Worm (Caenorhabditis elegans) whole organism, L4 larva: Measurements from ENCODE around the gene T27E4.1.

Experiments
- F44E2.7 ChIP-seq: fragments of 200-800 bp; sonication (Bioruptor generic); IDR thresholded peaks from 2 replicates; pipeline ENCODE4 v2.1.2; 2022; ENCODE audit warnings: missing genetic modification characterization, missing compliant biosample characterization
- R02D3.7 ChIP-seq: fragments of 150-350 bp; sonication (generic microtip); optimal IDR thresholded peaks from 3 replicates; lab custom pipeline; 2014; ENCODE audit warnings: missing biosample characterization, missing genetic modification characterization
- Y5F2A.4 ChIP-seq: fragments of 200-800 bp; sonication (Bioruptor generic); optimal IDR thresholded peaks from 2 replicates; lab custom pipeline; 2018; ENCODE audit warnings: mild to moderate bottlenecking, missing genetic modification characterization, missing compliant biosample characterization
- ama-1 ChIP-seq: fragments of 150-350 bp; optimal IDR thresholded peaks from 2 replicates; lab custom pipeline; 2014; ENCODE audit warnings: inconsistent platforms, mixed read lengths
- arid-1 ChIP-seq: fragments of 200-800 bp; sonication (Bioruptor generic); conservative IDR thresholded peaks from 2 replicates; pipeline ENCODE4 v1.3.6; 2022; ENCODE audit warnings: missing genetic modification reagents, missing genetic modification characterization, missing compliant biosample characterization
- attf-4 ChIP-seq: sonication (generic microtip); optimal IDR thresholded peaks from 3 replicates; lab custom pipeline; 2017; ENCODE audit warnings: missing biosample characterization, missing genetic modification characterization
- ceh-20 ChIP-seq: fragments of 200-800 bp; sonication (Bioruptor generic); IDR thresholded peaks from 2 replicates; pipeline ENCODE4 v1.3.6; 2022; ENCODE audit warnings: missing genetic modification reagents, missing genetic modification characterization, missing compliant biosample characterization
- cey-2 ChIP-seq: sonication (generic microtip); optimal IDR thresholded peaks from 3 replicates; lab custom pipeline; 2017; ENCODE audit warnings: missing genetic modification characterization, mild to moderate bottlenecking, missing compliant biosample characterization, antibody characterized with exemption, borderline replicate concordance; ENCODE audit not compliant: insufficient read depth
- daf-16 ChIP-seq, 3 experiments: sonication (generic microtip); optimal IDR thresholded peaks; 2 replicates each; lab custom pipeline; 2016 to 2017; ENCODE audit warnings: missing genetic modification characterization in 3 of 3, missing genetic modification reagents in 3 of 3, mild to moderate bottlenecking in 2 of 3, missing compliant biosample characterization in 2 of 3, missing biosample characterization in 1 of 3, moderate library complexity in 1 of 3
- dmd-9 ChIP-seq: fragments of 200-800 bp; sonication (Bioruptor generic); IDR thresholded peaks from 2 replicates; pipeline ENCODE4 v1.3.6; 2022; ENCODE audit warnings: missing genetic modification reagents, missing genetic modification characterization, missing compliant biosample characterization
- dve-1 ChIP-seq: sonication (generic microtip); optimal IDR thresholded peaks from 2 replicates; lab custom pipeline; 2017; ENCODE audit warnings: antibody characterized with exemption, mild to moderate bottlenecking, missing genetic modification characterization, missing compliant biosample characterization; ENCODE audit not compliant: insufficient read depth
- egl-27 ChIP-seq: sonication (generic microtip); optimal IDR thresholded peaks from 3 replicates; lab custom pipeline; 2017; ENCODE audit warnings: missing biosample characterization, missing genetic modification reagents, missing genetic modification characterization
- egl-43 ChIP-seq: fragments of 200-800 bp; sonication (Bioruptor generic); IDR thresholded peaks from 2 replicates; pipeline ENCODE4 v1.3.6; 2022; ENCODE audit warnings: missing genetic modification reagents, missing genetic modification characterization, missing compliant biosample characterization
- lin-13 ChIP-seq: fragments of 150-350 bp; optimal IDR thresholded peaks from 2 replicates; lab custom pipeline; 2014; ENCODE audit warnings: missing biosample characterization, missing genetic modification reagents, missing genetic modification characterization
- lin-38 ChIP-seq: fragments of 200-800 bp; sonication (Bioruptor generic); IDR thresholded peaks from 2 replicates; pipeline ENCODE4 v1.3.6; 2022; ENCODE audit warnings: missing genetic modification reagents, missing genetic modification characterization, missing compliant biosample characterization
- mxl-2 ChIP-seq: fragments of 200-800 bp; sonication (Bioruptor generic); conservative IDR thresholded peaks from 2 replicates; pipeline ENCODE4 v1.3.6; 2022; ENCODE audit warnings: missing genetic modification reagents, missing genetic modification characterization, missing compliant biosample characterization
- nhr-111 ChIP-seq: fragments of 200-800 bp; sonication (Bioruptor generic); optimal IDR thresholded peaks from 2 replicates; lab custom pipeline; 2018; ENCODE audit warnings: mild to moderate bottlenecking, missing genetic modification characterization, missing compliant biosample characterization
- nhr-28 ChIP-seq: fragments of 150-350 bp; optimal IDR thresholded peaks from 2 replicates; lab custom pipeline; 2014; ENCODE audit warnings: missing biosample characterization, missing genetic modification characterization
- nhr-6 ChIP-seq: fragments of 150-350 bp; optimal IDR thresholded peaks from 2 replicates; lab custom pipeline; 2014; ENCODE audit warnings: missing biosample characterization, missing genetic modification characterization
- nhr-77 ChIP-seq: fragments of 150-350 bp; optimal IDR thresholded peaks from 2 replicates; lab custom pipeline; 2014; ENCODE audit warnings: missing biosample characterization, missing genetic modification characterization
- tra-1 ChIP-seq: fragments of 200-800 bp; sonication (Bioruptor generic); IDR thresholded peaks from 2 replicates; pipeline ENCODE4 v1.3.6; 2022; ENCODE audit warnings: missing genetic modification reagents, missing genetic modification characterization, missing compliant biosample characterization
- unc-39 ChIP-seq: sonication (generic microtip); optimal IDR thresholded peaks from 2 replicates; lab custom pipeline; 2017; ENCODE audit warnings: missing biosample characterization, missing genetic modification characterization
- unc-62 ChIP-seq, 3 experiments: fragments of 150-350 bp in 1 of 3; sonication (generic microtip); optimal IDR thresholded peaks in 2 of 3; peaks in 1 of 3; 1 replicate in 1 of 3; 2 replicates in 2 of 3; lab custom pipeline; 2014 to 2017; ENCODE audit warnings: missing biosample characterization in 3 of 3, missing genetic modification characterization in 3 of 3, missing genetic modification reagents in 3 of 3, missing genotype in 1 of 3
- vab-7 ChIP-seq: fragments of 200-800 bp; sonication (Bioruptor generic); IDR thresholded peaks from 2 replicates; pipeline ENCODE4 v1.3.6; 2022; ENCODE audit warnings: missing genetic modification reagents, missing genetic modification characterization, missing compliant biosample characterization
- zag-1 ChIP-seq: fragments of 150-350 bp; optimal IDR thresholded peaks from 2 replicates; lab custom pipeline; 2014; ENCODE audit warnings: missing biosample characterization, missing genetic modification characterization
- zip-11 ChIP-seq: fragments of 200-800 bp; sonication (Bioruptor generic); IDR thresholded peaks from 2 replicates; pipeline ENCODE4 v1.3.6; 2022; ENCODE audit warnings: missing genetic modification characterization, missing compliant biosample characterization

The T27E4.1 gene

ce11 chrV:9132043-9132442 lies 39.9 kb downstream of the T27E4.1 start, which contains the start of gene F21C10.1 (continued):
- TF ChIP-seq zip-11 (GFP tag; lab: Robert Waterston, UW), result no peak
- TF ChIP-seq dve-1 (tag; lab: Kevin White, UChicago), result no peak
- no peak for TF ChIP-seq ama-1 (lab: Kevin White, UChicago)

- TF ChIP-seq unc-62 (GFP tag; optimal IDR thresholded peaks at IDR 0.05 in 1 of 2; lab: Kevin White, UChicago), result peak in 1 of 2 experiments; percentile 53
- TF ChIP-seq unc-62 (tag; optimal IDR thresholded peaks at IDR 0.05; lab: Kevin White, UChicago), result no peak
- TF ChIP-seq lin-13, result no peak
- TF ChIP-seq, all 104 proteins: peak for 1
Observed at ce11 chrV:9133950-9134349, 41.8 kb downstream of the T27E4.1 start, which contains the start of gene B0222.1. Gene B0222.1, plus strand, starts transcription at chrV:9134255.

ce11 chrV:9137618-9138017 lies 45.5 kb downstream of the T27E4.1 start, which contains the start of gene pitr-2:
Gene pitr-2, minus strand, starts transcription at chrV:9137718.
- no peak for TF ChIP-seq Y5F2A.4 (GFP tag; lab: Kevin White, UChicago)
- TF ChIP-seq ceh-20 (GFP tag; lab: Robert Waterston, UW), result no peak
- no peak for TF ChIP-seq dmd-9
- TF ChIP-seq egl-43 (GFP tag; lab: Robert Waterston, UW), result no peak
- no peak for TF ChIP-seq attf-4 (tag; lab: Kevin White, UChicago)
- no peak for TF ChIP-seq nhr-111 (GFP tag; lab: Kevin White, UChicago)
- TF ChIP-seq cey-2 (tag; lab: Kevin White, UChicago), result no peak
- no peak for TF ChIP-seq arid-1 (GFP tag; lab: Robert Waterston, UW)
- TF ChIP-seq nhr-6 (tag; lab: Kevin White, UChicago), result no peak
- TF ChIP-seq egl-27 (tag; lab: Kevin White, UChicago), result no peak
- no peak for TF ChIP-seq zag-1 (tag; lab: Kevin White, UChicago)
- no peak for TF ChIP-seq zip-11 (GFP tag; lab: Robert Waterston, UW)
- no peak for TF ChIP-seq R02D3.7 (tag; lab: Kevin White, UChicago)
- no peak for TF ChIP-seq daf-16 (GFP tag; optimal IDR thresholded peaks at IDR 0.05; lab: Kevin White, UChicago)
- no peak for TF ChIP-seq daf-16 (tag; optimal IDR thresholded peaks at IDR 0.05; lab: Kevin White, UChicago)
- TF ChIP-seq, all 104 proteins: peak for 0

ce11 chrV:9141297-9141696 lies 49.2 kb downstream of the T27E4.1 start, which contains the start of gene pitr-3:
Gene pitr-3, minus strand, starts transcription at chrV:9141397.
- TF ChIP-seq unc-39 (tag; lab: Kevin White, UChicago) (no peak), mxl-2 (GFP tag; lab: Robert Waterston, UW) (no peak), F44E2.7 (GFP tag; lab: Robert Waterston, UW) (no peak), tra-1 (GFP tag; lab: Robert Waterston, UW) (no peak), lin-38 (GFP tag; lab: Robert Waterston, UW) (no peak), zag-1 (tag; lab: Kevin White, UChicago) (no peak)
- TF ChIP-seq, all 104 proteins: peak for 0

- no peak for TF ChIP-seq vab-7 (GFP tag; lab: Robert Waterston, UW)
- TF ChIP-seq nhr-77 (tag; lab: Kevin White, UChicago), result no peak
- peak; percentile 23 for TF ChIP-seq nhr-28
Observed at ce11 chrV:9143896-9144295, 51.8 kb downstream of the T27E4.1 start.
